Worm (Caenorhabditis elegans): ENCODE data around the gene C05D11.1.

The C05D11.1 gene

ce11 chrIII:6420201-6420600, 16.2 kb upstream of the C05D11.1 start:
- TF ChIP-seq ZK337.2 (GFP tag; IDR thresholded peaks at IDR 0.05) (no peak), php-3 (GFP tag; IDR thresholded peaks at IDR 0.05) (no peak), nhr-42 (GFP tag; IDR thresholded peaks at IDR 0.05) (no peak), fos-1 (tag; optimal IDR thresholded peaks at IDR 0.05) (no peak), F37D6.2 (tag; optimal IDR thresholded peaks at IDR 0.05) (no peak), mep-1 (tag; optimal IDR thresholded peaks at IDR 0.05) (no peak), ztf-7 (tag; optimal IDR thresholded peaks at IDR 0.05) (no peak), pha-4 (GFP tag; IDR thresholded peaks at IDR 0.05) (peak; percentile 64; the same call in 1 of the 2 replicates), pha-4 (tag; optimal IDR thresholded peaks at IDR 0.05) (no peak), duxl-1 (tag; optimal IDR thresholded peaks at IDR 0.05; ENCODE audit: poor library complexity) (no peak), aly-2 (tag; optimal IDR thresholded peaks at IDR 0.05) (no peak), ama-1 (optimal IDR thresholded peaks at IDR 0.05) (no peak), ztf-11 (tag; optimal IDR thresholded peaks at IDR 0.05) (no peak), hlh-30 (tag; optimal IDR thresholded peaks at IDR 0.05; ENCODE audit: insufficient read depth) (peak; percentile 55), dmd-8 (GFP tag; IDR thresholded peaks at IDR 0.05) (0 out of 2 replicates have a peak, but pooled peaks have one; percentile 57), hmg-1.1 (GFP tag; IDR thresholded peaks at IDR 0.05) (peak; percentile 7; the same call in 1 of the 2 replicates), nhr-237 (tag; optimal IDR thresholded peaks at IDR 0.05) (no peak), ceh-20 (GFP tag; IDR thresholded peaks at IDR 0.05) (0 out of 2 replicates have a peak, but pooled peaks have one; percentile 22), dve-1 (tag; optimal IDR thresholded peaks at IDR 0.05; ENCODE audit: insufficient read depth) (no peak), ZK546.5 (tag; optimal IDR thresholded peaks at IDR 0.05) (no peak), unc-39 (tag; optimal IDR thresholded peaks at IDR 0.05) (no peak), mxl-3 (GFP tag; optimal IDR thresholded peaks at IDR 0.05) (no peak), lin-1 (GFP tag; IDR thresholded peaks at IDR 0.05) (no peak), lin-39 (tag; optimal IDR thresholded peaks at IDR 0.05) (no peak), jun-1 (tag; optimal IDR thresholded peaks at IDR 0.05) (no peak), skn-1 (tag; optimal IDR thresholded peaks at IDR 0.05) (no peak), ctbp-1 (GFP tag; IDR thresholded peaks at IDR 0.05) (no peak), F49E8.2 (tag; optimal IDR thresholded peaks at IDR 0.05; ENCODE audit: borderline replicate concordance) (no peak), cey-2 (tag; optimal IDR thresholded peaks at IDR 0.05; ENCODE audit: borderline replicate concordance, insufficient read depth) (no peak), lin-15B (tag; optimal IDR thresholded peaks at IDR 0.05) (no peak), mdl-1 (tag; optimal IDR thresholded peaks at IDR 0.05) (peak in 1 of 2 experiments; percentile 51), hlh-11 (tag; optimal IDR thresholded peaks at IDR 0.05) (peak; percentile 60), pqm-1 (tag; optimal IDR thresholded peaks at IDR 0.05) (no peak), mdt-29 (GFP tag; IDR thresholded peaks at IDR 0.05) (0 out of 2 replicates have a peak, but pooled peaks have one; percentile 11), F44E2.7 (GFP tag; IDR thresholded peaks at IDR 0.05) (no peak), lim-7 (GFP tag; IDR thresholded peaks at IDR 0.05) (no peak), T26A8.4 (GFP tag; IDR thresholded peaks at IDR 0.05) (no peak), hif-1 (tag; optimal IDR thresholded peaks at IDR 0.05) (no peak), rbr-2 (tag; optimal IDR thresholded peaks at IDR 0.05) (no peak), lsy-2 (tag; optimal IDR thresholded peaks at IDR 0.05) (no peak), D1046.2 (GFP tag; IDR thresholded peaks at IDR 0.05) (no peak), R02D3.7 (tag; optimal IDR thresholded peaks at IDR 0.05) (no peak), spr-3 (GFP tag; optimal IDR thresholded peaks at IDR 0.05) (no peak), dmd-6 (GFP tag; IDR thresholded peaks at IDR 0.05) (peak; percentile 59), set-16 (GFP tag; IDR thresholded peaks at IDR 0.05) (no peak), zip-11 (GFP tag; IDR thresholded peaks at IDR 0.05) (no peak), unc-130 (GFP tag; optimal IDR thresholded peaks at IDR 0.05) (no peak), nhr-11 (tag; optimal IDR thresholded peaks at IDR 0.05) (peak; percentile 57), egl-43 (GFP tag; IDR thresholded peaks at IDR 0.05) (no peak), nhr-41 (GFP tag; IDR thresholded peaks at IDR 0.05) (no peak), daf-12 (tag; optimal IDR thresholded peaks at IDR 0.05) (no peak), vab-7 (GFP tag; IDR thresholded peaks at IDR 0.05) (no peak)

Measured in whole organism, L4 larva.